Fruit fly (Drosophila melanogaster): Measurements from ENCODE around the gene Ets21C.

dm6 chr2L:563769-564550 is 11.2 kb upstream of the Ets21C start, which contains the start of the genes uncNacbeta and CG2794:
- TF ChIP-seq Dip2 (GFP tag; IDR thresholded peaks at IDR 0.05) (no peak), eyg (GFP tag; optimal IDR thresholded peaks at IDR 0.05) (no peak), sqz (GFP tag; optimal IDR thresholded peaks at IDR 0.05) (no peak), gce (GFP tag; IDR thresholded peaks at IDR 0.05) (no peak), lilli (GFP tag; optimal IDR thresholded peaks at IDR 0.05) (peak; percentile 47), Poxn (GFP tag; IDR thresholded peaks at IDR 0.05) (no peak), chinmo (GFP tag; IDR thresholded peaks at IDR 0.05; ENCODE audit: partially characterized antibody) (peak; percentile 71; the same call in 2 of the 4 replicates), NK7.1 (GFP tag; optimal IDR thresholded peaks at IDR 0.05) (no peak), chm (GFP tag; IDR thresholded peaks at IDR 0.05) (no peak), cad (GFP tag; optimal IDR thresholded peaks at IDR 0.05) (no peak), CG7987 (GFP tag; optimal IDR thresholded peaks at IDR 0.05) (no peak), MBD-R2 (GFP tag; IDR thresholded peaks at IDR 0.05) (peak; percentile 86), GATAe (GFP tag; conservative IDR thresholded peaks at IDR 0.05) (no peak), sc (optimal IDR thresholded peaks at IDR 0.05) (no peak), sc (GFP tag; optimal IDR thresholded peaks at IDR 0.05) (no peak)

All from whole organism, embryonic.